Worm (Caenorhabditis elegans) whole organism, L3 larva: ENCODE data around the gene rars-2.

Source experiments
- ama-1 ChIP-seq: fragments of 150-350 bp; optimal IDR thresholded peaks from 2 replicates; lab custom pipeline; 2018
- nfya-1 ChIP-seq: sonication (generic microtip); optimal IDR thresholded peaks from 2 replicates; lab custom pipeline; 2017; ENCODE audit warnings: missing genetic modification characterization, mild to moderate bottlenecking, missing compliant biosample characterization, antibody characterized with exemption, moderate library complexity; ENCODE audit not compliant: insufficient read depth
- nhr-12 ChIP-seq: fragments of 150-350 bp; optimal IDR thresholded peaks from 2 replicates; lab custom pipeline; 2014; ENCODE audit warnings: missing biosample characterization, missing genetic modification characterization
- pqm-1 ChIP-seq: fragments of 150-350 bp; optimal IDR thresholded peaks from 2 replicates; lab custom pipeline; 2017; ENCODE audit warnings: missing biosample characterization, missing genetic modification characterization, inconsistent platforms
- snpc-4 ChIP-seq: fragments of 150-350 bp; optimal IDR thresholded peaks from 2 replicates; lab custom pipeline; 2014; ENCODE audit warnings: missing biosample characterization, missing genetic modification characterization
- unc-62 ChIP-seq: fragments of 150-350 bp; sonication (generic microtip); optimal IDR thresholded peaks from 4 replicates; lab custom pipeline; 2014; ENCODE audit warnings: missing biosample characterization, missing genetic modification reagents, missing genetic modification characterization
- zag-1 ChIP-seq: fragments of 150-350 bp; optimal IDR thresholded peaks from 2 replicates; lab custom pipeline; 2014; ENCODE audit warnings: missing biosample characterization, missing genetic modification characterization

ce11 chrII:6103986-6104385, 21.4 kb upstream of the rars-2 start:
- TF ChIP-seq pqm-1 (tag; lab: Kevin White, UChicago) (no peak), nhr-12 (no peak), unc-62 (GFP tag; lab: Kevin White, UChicago) (no peak), nfya-1 (tag; lab: Kevin White, UChicago) (no peak), ama-1 (no peak), snpc-4 (tag; lab: Kevin White, UChicago) (no peak), zag-1 (tag; lab: Kevin White, UChicago) (no peak)
